Worm (Caenorhabditis elegans) whole organism, L3 larva: ENCODE data around the gene F07C6.6.
A peak's percentile ranks its signal among the peaks of the same experiment; 100 is the strongest.

Experiments used
- ZK546.5 ChIP-seq: sonication (generic microtip); optimal IDR thresholded peaks from 2 replicates; lab custom pipeline; 2017; ENCODE audit warnings: missing biosample characterization, missing genetic modification characterization
- ama-1 ChIP-seq: fragments of 150-350 bp; optimal IDR thresholded peaks from 2 replicates; lab custom pipeline; 2018
- ceh-16 ChIP-seq: sonication (generic microtip); optimal IDR thresholded peaks from 2 replicates; lab custom pipeline; 2017; ENCODE audit warnings: missing biosample characterization, missing genetic modification characterization
- ceh-9 ChIP-seq: sonication (generic microtip); optimal IDR thresholded peaks from 2 replicates; lab custom pipeline; 2018; ENCODE audit warnings: missing biosample characterization, missing genetic modification characterization
- daf-12 ChIP-seq: fragments of 150-350 bp; optimal IDR thresholded peaks from 2 replicates; lab custom pipeline; 2014; ENCODE audit warnings: missing biosample characterization, missing genetic modification reagents, missing genetic modification characterization
- egl-27 ChIP-seq: sonication (generic microtip); optimal IDR thresholded peaks from 4 replicates; lab custom pipeline; 2017; ENCODE audit warnings: missing biosample characterization, missing genetic modification reagents, missing genetic modification characterization
- egl-5 ChIP-seq: fragments of 150-350 bp; optimal IDR thresholded peaks from 2 replicates; lab custom pipeline; 2017; ENCODE audit warnings: missing biosample characterization, missing genetic modification reagents, missing genetic modification characterization, inconsistent platforms
- elt-1 ChIP-seq: fragments of 150-350 bp; optimal IDR thresholded peaks from 2 replicates; lab custom pipeline; 2014; ENCODE audit warnings: missing biosample characterization, missing genetic modification characterization
- elt-2 ChIP-seq: sonication (generic microtip); optimal IDR thresholded peaks from 2 replicates; lab custom pipeline; 2016; ENCODE audit warnings: missing genetic modification reagents, mild to moderate bottlenecking, missing genetic modification characterization, missing compliant biosample characterization
- eor-1 ChIP-seq, 2 experiments: fragments of 150-350 bp; optimal IDR thresholded peaks; 2 replicates each; lab custom pipeline; 2014 to 2018; ENCODE audit warnings: missing biosample characterization in 2 of 2, missing genetic modification characterization in 2 of 2
- fkh-10 ChIP-seq: sonication (generic microtip); optimal IDR thresholded peaks from 2 replicates; lab custom pipeline; 2017; ENCODE audit warnings: missing biosample characterization, missing genetic modification reagents, missing genetic modification characterization
- fkh-2 ChIP-seq: fragments of 150-350 bp; optimal IDR thresholded peaks from 2 replicates; lab custom pipeline; 2014; ENCODE audit warnings: missing biosample characterization, missing genetic modification reagents, missing genetic modification characterization
- fos-1 ChIP-seq: fragments of 150-350 bp; optimal IDR thresholded peaks from 2 replicates; lab custom pipeline; 2014; ENCODE audit warnings: missing biosample characterization, missing genetic modification characterization
- hmg-11 ChIP-seq: sonication (generic microtip); optimal IDR thresholded peaks from 2 replicates; lab custom pipeline; 2016; ENCODE audit warnings: missing genetic modification characterization, missing compliant biosample characterization
- jun-1 ChIP-seq: fragments of 150-350 bp; optimal IDR thresholded peaks from 2 replicates; lab custom pipeline; 2014; ENCODE audit warnings: missing biosample characterization, missing genetic modification reagents, missing genetic modification characterization
- lin-15B ChIP-seq: fragments of 150-350 bp; optimal IDR thresholded peaks from 2 replicates; lab custom pipeline; 2014; ENCODE audit warnings: missing biosample characterization, missing genetic modification characterization
- lin-39 ChIP-seq: fragments of 150-350 bp; optimal IDR thresholded peaks from 2 replicates; lab custom pipeline; 2018; ENCODE audit warnings: missing biosample characterization, missing genetic modification reagents, missing genetic modification characterization
- lsy-12 ChIP-seq: sonication (generic microtip); optimal IDR thresholded peaks from 2 replicates; lab custom pipeline; 2016; ENCODE audit warnings: mild to moderate bottlenecking, missing genetic modification characterization, missing compliant biosample characterization
- mdl-1 ChIP-seq: fragments of 150-350 bp; optimal IDR thresholded peaks from 2 replicates; lab custom pipeline; 2014; ENCODE audit warnings: missing biosample characterization, missing genetic modification characterization
- nfya-1 ChIP-seq: sonication (generic microtip); optimal IDR thresholded peaks from 2 replicates; lab custom pipeline; 2017; ENCODE audit warnings: missing genetic modification characterization, mild to moderate bottlenecking, missing compliant biosample characterization, antibody characterized with exemption, moderate library complexity; ENCODE audit not compliant: insufficient read depth
- nhr-11 ChIP-seq: fragments of 150-350 bp; optimal IDR thresholded peaks from 2 replicates; lab custom pipeline; 2014; ENCODE audit warnings: missing biosample characterization, missing genetic modification characterization
- nhr-23 ChIP-seq: fragments of 150-350 bp; optimal IDR thresholded peaks from 2 replicates; lab custom pipeline; 2014; ENCODE audit warnings: missing biosample characterization, missing genetic modification reagents, missing genetic modification characterization
- nhr-25 ChIP-seq: sonication (generic microtip); optimal IDR thresholded peaks from 2 replicates; lab custom pipeline; 2017; ENCODE audit warnings: missing biosample characterization, missing genetic modification characterization
- nhr-43 ChIP-seq: sonication (generic microtip); optimal IDR thresholded peaks from 2 replicates; lab custom pipeline; 2016; ENCODE audit warnings: mild to moderate bottlenecking, missing genetic modification characterization, missing compliant biosample characterization; ENCODE audit not compliant: poor library complexity, severe bottlenecking
- nhr-67 ChIP-seq: fragments of 150-350 bp; optimal IDR thresholded peaks from 2 replicates; lab custom pipeline; 2014; ENCODE audit warnings: missing biosample characterization, missing genetic modification characterization
- nhr-77 ChIP-seq: fragments of 150-350 bp; optimal IDR thresholded peaks from 2 replicates; lab custom pipeline; 2014; ENCODE audit warnings: missing biosample characterization, missing genetic modification characterization
- pha-4 ChIP-seq: fragments of 150-350 bp; optimal IDR thresholded peaks from 2 replicates; lab custom pipeline; 2014; ENCODE audit warnings: missing biosample characterization, missing genetic modification reagents, missing genetic modification characterization
- pqm-1 ChIP-seq: fragments of 150-350 bp; optimal IDR thresholded peaks from 2 replicates; lab custom pipeline; 2017; ENCODE audit warnings: missing biosample characterization, missing genetic modification characterization, inconsistent platforms
- sea-2 ChIP-seq: fragments of 150-350 bp; sonication (generic microtip); optimal IDR thresholded peaks from 4 replicates; lab custom pipeline; 2014; ENCODE audit warnings: missing biosample characterization, missing genetic modification reagents, missing genetic modification characterization
- skn-1 ChIP-seq: fragments of 150-350 bp; optimal IDR thresholded peaks from 2 replicates; lab custom pipeline; 2014; ENCODE audit warnings: missing biosample characterization, missing genetic modification characterization
- tbx-2 ChIP-seq: sonication (generic microtip); optimal IDR thresholded peaks from 2 replicates; lab custom pipeline; 2016; ENCODE audit warnings: mild to moderate bottlenecking, missing genetic modification characterization, missing compliant biosample characterization
- unc-62 ChIP-seq: fragments of 150-350 bp; sonication (generic microtip); optimal IDR thresholded peaks from 4 replicates; lab custom pipeline; 2014; ENCODE audit warnings: missing biosample characterization, missing genetic modification reagents, missing genetic modification characterization
- zag-1 ChIP-seq: fragments of 150-350 bp; optimal IDR thresholded peaks from 2 replicates; lab custom pipeline; 2014; ENCODE audit warnings: missing biosample characterization, missing genetic modification characterization

F07C6.6 gene

ce11 chrIV:12792494-12792893 lies at the start of gene F07C6.6:
Gene F07C6.6 (plus strand): TSS chrIV:12792794.
- TF ChIP-seq jun-1 (tag; lab: Kevin White, UChicago) (no peak), pha-4 (tag; lab: Kevin White, UChicago) (no peak), unc-62 (no peak)
- TF ChIP-seq, all 47 proteins: peak for 0

- no peak for TF ChIP-seq nhr-23 (tag; lab: Kevin White, UChicago)
- TF ChIP-seq lin-39, result no peak
- TF ChIP-seq ceh-16 (tag; lab: Kevin White, UChicago), result no peak
- no peak for TF ChIP-seq fkh-10 (GFP tag; lab: Kevin White, UChicago)
- TF ChIP-seq, all 47 proteins: peak for 0
Measured at ce11 chrIV:12743680-12744079, 48.9 kb upstream of the F07C6.6 start.

ce11 chrIV:12744713-12745112 lies 47.9 kb upstream of the F07C6.6 start, which contains the start of gene C36H8.1:
Gene C36H8.1 (minus strand): TSS chrIV:12744813.
- TF ChIP-seq fkh-2 (tag; lab: Kevin White, UChicago), result no peak
- no peak for TF ChIP-seq fos-1 (tag; lab: Kevin White, UChicago)
- no peak for TF ChIP-seq daf-12 (tag; lab: Kevin White, UChicago)
- no peak for TF ChIP-seq jun-1 (tag; lab: Kevin White, UChicago)

ce11 chrIV:12746284-12746683 lies 46.3 kb upstream of the F07C6.6 start, which contains the start of gene inx-6:
Gene inx-6 (plus strand): TSS chrIV:12746584.
- TF ChIP-seq nhr-67 (tag; lab: Kevin White, UChicago) (no peak), pha-4 (tag; lab: Kevin White, UChicago) (peak; percentile 47)

- TF ChIP-seq skn-1 (tag; lab: Kevin White, UChicago) (no peak), nhr-11 (tag; lab: Kevin White, UChicago) (no peak), ceh-9 (no peak), nhr-77 (tag; lab: Kevin White, UChicago) (no peak), eor-1 (tag; optimal IDR thresholded peaks at IDR 0.05; lab: Kevin White, UChicago) (no peak), zag-1 (tag; lab: Kevin White, UChicago) (no peak), lsy-12 (tag; lab: Kevin White, UChicago) (no peak), lin-15B (tag; lab: Kevin White, UChicago) (no peak), egl-5 (no peak), pqm-1 (tag; lab: Kevin White, UChicago) (no peak), elt-2 (tag; lab: Kevin White, UChicago) (no peak), fos-1 (tag; lab: Kevin White, UChicago) (no peak), ama-1 (no peak), pha-4 (tag; lab: Kevin White, UChicago) (no peak), elt-1 (tag; lab: Kevin White, UChicago) (no peak), mdl-1 (tag; lab: Kevin White, UChicago) (no peak), jun-1 (tag; lab: Kevin White, UChicago) (no peak)
Measured at ce11 chrIV:12748760-12749159, 43.8 kb upstream of the F07C6.6 start.

- TF ChIP-seq nfya-1 (tag; lab: Kevin White, UChicago) (peak; percentile 84), pqm-1 (tag; lab: Kevin White, UChicago) (no peak)
Measured at ce11 chrIV:12754170-12754569, 38.4 kb upstream of the F07C6.6 start.

ce11 chrIV:12755641-12756040 lies 37.0 kb upstream of the F07C6.6 start:
- no peak for TF ChIP-seq fkh-2 (tag; lab: Kevin White, UChicago)
- no peak for TF ChIP-seq tbx-2
- TF ChIP-seq pqm-1 (tag; lab: Kevin White, UChicago), result no peak
- no peak for TF ChIP-seq daf-12 (tag; lab: Kevin White, UChicago)
- TF ChIP-seq sea-2 (GFP tag; lab: Kevin White, UChicago), result no peak
- TF ChIP-seq nhr-43 (tag; lab: Kevin White, UChicago), result no peak
- no peak for TF ChIP-seq hmg-11 (tag; lab: Kevin White, UChicago)
- TF ChIP-seq fos-1 (tag; lab: Kevin White, UChicago), result no peak
- no peak for TF ChIP-seq egl-5
- TF ChIP-seq egl-27, result no peak
- no peak for TF ChIP-seq mdl-1 (tag; lab: Kevin White, UChicago)
- TF ChIP-seq ceh-16 (tag; lab: Kevin White, UChicago), result no peak
- TF ChIP-seq nfya-1 (tag; lab: Kevin White, UChicago), result no peak
- TF ChIP-seq nhr-25 (tag; lab: Kevin White, UChicago), result no peak
- TF ChIP-seq nhr-23 (tag; lab: Kevin White, UChicago), result no peak
- no peak for TF ChIP-seq eor-1 (tag; optimal IDR thresholded peaks at IDR 0.05; lab: Kevin White, UChicago)
- no peak for TF ChIP-seq ZK546.5 (tag; lab: Kevin White, UChicago)
- TF ChIP-seq, all 47 proteins: peak for 0
